Worm (Caenorhabditis elegans) whole organism, L1 larva: ENCODE measurements around the gene F13C5.5.

Experiments used
- C34B4.2 ChIP-seq: sonication (generic microtip); optimal IDR thresholded peaks from 2 replicates; lab custom pipeline; 2017; ENCODE audit warnings: mild to moderate bottlenecking, missing genetic modification characterization, missing compliant biosample characterization
- F16B12.6 ChIP-seq: fragments of 150-350 bp; optimal IDR thresholded peaks from 2 replicates; lab custom pipeline; 2014; ENCODE audit warnings: missing biosample characterization, missing genetic modification characterization
- aha-1 ChIP-seq: fragments of 150-350 bp; optimal IDR thresholded peaks from 2 replicates; lab custom pipeline; 2014; ENCODE audit warnings: missing biosample characterization, missing genetic modification characterization
- alr-1 ChIP-seq: fragments of 200-800 bp; sonication (Bioruptor generic); optimal IDR thresholded peaks from 2 replicates; lab custom pipeline; 2018; ENCODE audit warnings: borderline replicate concordance, mild to moderate bottlenecking, missing genetic modification characterization, missing compliant biosample characterization
- ceh-63 ChIP-seq: fragments of 200-800 bp; sonication (Bioruptor generic); optimal IDR thresholded peaks from 2 replicates; lab custom pipeline; 2018; ENCODE audit warnings: mild to moderate bottlenecking, missing genetic modification characterization, missing compliant biosample characterization
- ceh-90 ChIP-seq: sonication (generic microtip); optimal IDR thresholded peaks from 2 replicates; lab custom pipeline; 2016; ENCODE audit warnings: missing genetic modification characterization, missing compliant biosample characterization
- efl-1 ChIP-seq, 4 experiments: fragments of 150-350 bp; optimal IDR thresholded peaks in 3 of 4; peaks in 1 of 4; 1 replicate in 1 of 4; 2 replicates in 3 of 4; lab custom pipeline; 2014; ENCODE audit warnings: missing biosample characterization in 2 of 4, missing genetic modification characterization in 2 of 4, missing genetic modification reagents in 2 of 4
- egl-27 ChIP-seq, 2 experiments: fragments of 150-350 bp in 1 of 2; sonication (generic microtip); optimal IDR thresholded peaks; 3 replicates each; lab custom pipeline; 2017 to 2018; ENCODE audit warnings: missing biosample characterization in 2 of 2, missing genetic modification characterization in 2 of 2, missing genetic modification reagents in 2 of 2
- elt-2 ChIP-seq: sonication (generic microtip); optimal IDR thresholded peaks from 2 replicates; lab custom pipeline; 2016; ENCODE audit warnings: missing genetic modification characterization, mild to moderate bottlenecking, inconsistent platforms, missing compliant biosample characterization, missing genetic modification reagents
- ets-5 ChIP-seq: fragments of 200-800 bp; sonication (Bioruptor generic); IDR thresholded peaks from 2 replicates; pipeline ENCODE4 v1.3.6; 2022; ENCODE audit warnings: missing genetic modification characterization, missing compliant biosample characterization
- hlh-17 ChIP-seq: fragments of 200-800 bp; sonication (Bioruptor generic); optimal IDR thresholded peaks from 2 replicates; lab custom pipeline; 2018; ENCODE audit warnings: missing genetic modification characterization, mild to moderate bottlenecking, missing compliant biosample characterization, moderate library complexity, borderline replicate concordance
- hpl-2 ChIP-seq: fragments of 150-350 bp; optimal IDR thresholded peaks from 2 replicates; lab custom pipeline; 2014; ENCODE audit warnings: missing biosample characterization, missing genetic modification reagents, missing genetic modification characterization
- lin-14 ChIP-seq: fragments of 200-800 bp; sonication (Bioruptor generic); optimal IDR thresholded peaks from 2 replicates; lab custom pipeline; 2018; ENCODE audit warnings: mild to moderate bottlenecking, missing genetic modification characterization, moderate library complexity, missing compliant biosample characterization
- lin-35 ChIP-seq, 2 experiments: fragments of 150-350 bp; optimal IDR thresholded peaks; 2 replicates each; lab custom pipeline; 2014; ENCODE audit warnings: missing biosample characterization in 2 of 2, missing genetic modification characterization in 2 of 2, missing genetic modification reagents in 2 of 2
- lir-3 ChIP-seq: sonication (generic microtip); optimal IDR thresholded peaks from 2 replicates; lab custom pipeline; 2016; ENCODE audit warnings: mild to moderate bottlenecking, missing genetic modification characterization, moderate library complexity, missing compliant biosample characterization; ENCODE audit not compliant: poor library complexity
- mep-1 ChIP-seq: fragments of 150-350 bp; optimal IDR thresholded peaks from 2 replicates; lab custom pipeline; 2014; ENCODE audit warnings: missing biosample characterization, missing genetic modification characterization
- nhr-11 ChIP-seq: fragments of 150-350 bp; optimal IDR thresholded peaks from 2 replicates; lab custom pipeline; 2014; ENCODE audit warnings: missing biosample characterization, missing genetic modification characterization
- nhr-19 ChIP-seq: fragments of 200-800 bp; sonication (Bioruptor generic); conservative IDR thresholded peaks from 2 replicates; pipeline ENCODE4 v1.3.6; 2022; ENCODE audit warnings: missing genetic modification characterization, missing compliant biosample characterization
- nhr-47 ChIP-seq: sonication (generic microtip); optimal IDR thresholded peaks from 2 replicates; lab custom pipeline; 2016; ENCODE audit warnings: mild to moderate bottlenecking, missing genetic modification characterization, moderate library complexity, missing compliant biosample characterization
- nhr-77 ChIP-seq: fragments of 150-350 bp; optimal IDR thresholded peaks from 2 replicates; lab custom pipeline; 2014; ENCODE audit warnings: missing biosample characterization, missing genetic modification characterization
- nhr-84 ChIP-seq: sonication (generic microtip); optimal IDR thresholded peaks from 2 replicates; lab custom pipeline; 2017; ENCODE audit warnings: missing biosample characterization, missing genetic modification characterization
- nhr-85 ChIP-seq: sonication (generic microtip); peaks from one replicate; lab custom pipeline; 2016; ENCODE audit warnings: missing genetic modification characterization, inconsistent platforms, missing compliant biosample characterization
- nhr-90 ChIP-seq: sonication (generic microtip); optimal IDR thresholded peaks from 2 replicates; lab custom pipeline; 2016; ENCODE audit warnings: mild to moderate bottlenecking, missing genetic modification characterization, missing compliant biosample characterization; ENCODE audit not compliant: poor library complexity
- pax-3 ChIP-seq: fragments of 200-800 bp; sonication (Bioruptor generic); optimal IDR thresholded peaks from 2 replicates; lab custom pipeline; 2018; ENCODE audit warnings: mild to moderate bottlenecking, missing genetic modification characterization, moderate library complexity, missing compliant biosample characterization
- rnt-1 ChIP-seq: sonication (generic microtip); optimal IDR thresholded peaks from 2 replicates; lab custom pipeline; 2016; ENCODE audit warnings: mild to moderate bottlenecking, missing genetic modification characterization, moderate library complexity, missing compliant biosample characterization
- skn-1 ChIP-seq: fragments of 150-350 bp; optimal IDR thresholded peaks from 2 replicates; lab custom pipeline; 2014; ENCODE audit warnings: missing biosample characterization, missing genetic modification characterization
- snu-23 ChIP-seq: sonication (generic microtip); optimal IDR thresholded peaks from 2 replicates; lab custom pipeline; 2016; ENCODE audit warnings: missing genetic modification characterization, missing compliant biosample characterization
- sup-37 ChIP-seq: fragments of 200-800 bp; sonication (Bioruptor generic); optimal IDR thresholded peaks from 2 replicates; lab custom pipeline; 2018; ENCODE audit warnings: mild to moderate bottlenecking, missing genetic modification characterization, missing compliant biosample characterization
- swsn-7 ChIP-seq: sonication (generic microtip); optimal IDR thresholded peaks from 2 replicates; lab custom pipeline; 2016; ENCODE audit warnings: missing genetic modification characterization, missing compliant biosample characterization
- tbx-2 ChIP-seq: sonication (generic microtip); optimal IDR thresholded peaks from 2 replicates; lab custom pipeline; 2016; ENCODE audit warnings: missing genetic modification characterization, missing compliant biosample characterization
- tlp-1 ChIP-seq: fragments of 150-350 bp; optimal IDR thresholded peaks from 2 replicates; lab custom pipeline; 2014; ENCODE audit warnings: missing biosample characterization, missing genetic modification characterization
- unc-30 ChIP-seq: sonication (generic microtip); optimal IDR thresholded peaks from 2 replicates; lab custom pipeline; 2017; ENCODE audit warnings: missing biosample characterization, missing genetic modification characterization
- unc-86 ChIP-seq: sonication (generic microtip); optimal IDR thresholded peaks from 2 replicates; lab custom pipeline; 2016; ENCODE audit warnings: missing genetic modification characterization, missing compliant biosample characterization
- vab-15 ChIP-seq: sonication (generic microtip); optimal IDR thresholded peaks from 2 replicates; lab custom pipeline; 2017; ENCODE audit warnings: missing genotype, mild to moderate bottlenecking, missing genetic modification characterization, missing compliant biosample characterization
- xbp-1 ChIP-seq: sonication (generic microtip); optimal IDR thresholded peaks from 2 replicates; lab custom pipeline; 2016; ENCODE audit warnings: missing genetic modification characterization, missing compliant biosample characterization
- zag-1 ChIP-seq: fragments of 150-350 bp; optimal IDR thresholded peaks from 2 replicates; lab custom pipeline; 2014; ENCODE audit warnings: missing biosample characterization, missing genetic modification characterization
- zip-4 ChIP-seq: fragments of 200-800 bp; sonication (Bioruptor generic); optimal IDR thresholded peaks from 2 replicates; lab custom pipeline; 2018; ENCODE audit warnings: mild to moderate bottlenecking, missing genetic modification characterization, moderate library complexity, missing compliant biosample characterization

Gene F13C5.5

DNA sequence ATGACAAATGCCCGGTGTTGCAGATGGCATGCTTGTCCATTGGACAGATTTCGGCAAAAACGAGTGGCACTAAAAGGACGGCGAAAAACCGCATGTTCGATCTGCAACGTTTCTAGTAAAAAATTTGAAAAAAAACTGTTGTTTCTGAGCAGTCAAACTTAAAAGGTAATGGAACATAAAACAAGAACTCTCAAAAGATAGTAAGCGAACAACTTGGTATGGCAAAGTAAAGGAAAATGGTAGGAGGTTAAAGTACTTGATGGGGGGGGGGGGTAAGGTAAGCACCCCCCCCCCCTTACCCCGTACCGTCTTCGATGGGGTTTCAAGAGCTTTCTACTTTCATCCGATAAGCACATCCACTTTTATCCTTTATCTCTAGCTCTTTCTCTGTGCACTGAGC is at the start of gene F13C5.5:
Gene F13C5.5 (minus strand): TSS at position 101 of the 400 bp plus-strand sequence.
- TF ChIP-seq nhr-77, result peak; percentile 1
- TF ChIP-seq tbx-2 (tag; lab: Kevin White, UChicago), result no peak
- no peak for TF ChIP-seq efl-1 (optimal IDR thresholded peaks at IDR 0.05; lab: Kevin White, UChicago)
- no peak for TF ChIP-seq efl-1 (GFP tag; optimal IDR thresholded peaks at IDR 0.05 in 1 of 2; lab: Kevin White, UChicago)
- TF ChIP-seq F16B12.6, result no peak
- TF ChIP-seq lin-14 (GFP tag; lab: Kevin White, UChicago), result no peak
- no peak for TF ChIP-seq tlp-1 (tag; lab: Kevin White, UChicago)
- no peak for TF ChIP-seq nhr-11 (tag; lab: Kevin White, UChicago)
- no peak for TF ChIP-seq nhr-19 (GFP tag; lab: Robert Waterston, UW)
- TF ChIP-seq, all 84 proteins: peak for 1

ce11 chrX:655884-656283 is 47.6 kb upstream of the F13C5.5 start, which contains the start of gene lpr-7:
Gene lpr-7, plus strand, starts transcription at chrX:656184.
- no peak for TF ChIP-seq lin-35 (GFP tag; optimal IDR thresholded peaks at IDR 0.05; lab: Kevin White, UChicago)
- TF ChIP-seq egl-27 (tag; optimal IDR thresholded peaks at IDR 0.05; lab: Kevin White, UChicago), result no peak
- no peak for TF ChIP-seq sup-37 (GFP tag; lab: Kevin White, UChicago)
- TF ChIP-seq aha-1 (tag; lab: Kevin White, UChicago), result no peak
- no peak for TF ChIP-seq pax-3 (tag; lab: Kevin White, UChicago)
- TF ChIP-seq lin-14 (GFP tag; lab: Kevin White, UChicago), result no peak
- no peak for TF ChIP-seq zag-1 (tag; lab: Kevin White, UChicago)
- TF ChIP-seq rnt-1 (tag; lab: Kevin White, UChicago), result no peak
- no peak for TF ChIP-seq hpl-2 (GFP tag; lab: Kevin White, UChicago)
- TF ChIP-seq alr-1, result no peak

- TF ChIP-seq ets-5 (GFP tag; lab: Robert Waterston, UW) (no peak), lir-3 (tag; lab: Kevin White, UChicago) (no peak), xbp-1 (tag; lab: Kevin White, UChicago) (no peak), sup-37 (GFP tag; lab: Kevin White, UChicago) (no peak), nhr-47 (tag; lab: Kevin White, UChicago) (no peak), mep-1 (tag; lab: Kevin White, UChicago) (no peak), unc-86 (tag; lab: Kevin White, UChicago) (no peak), egl-27 (tag; optimal IDR thresholded peaks at IDR 0.05; lab: Kevin White, UChicago) (no peak), C34B4.2 (tag; lab: Kevin White, UChicago) (no peak), skn-1 (tag; lab: Kevin White, UChicago) (no peak), zip-4 (no peak), hpl-2 (GFP tag; lab: Kevin White, UChicago) (no peak), unc-30 (tag; lab: Kevin White, UChicago) (no peak), snu-23 (GFP tag; lab: Kevin White, UChicago) (no peak), tlp-1 (tag; lab: Kevin White, UChicago) (no peak), hlh-17 (GFP tag; lab: Kevin White, UChicago) (no peak), swsn-7 (tag; lab: Kevin White, UChicago) (no peak), nhr-84 (tag; lab: Kevin White, UChicago) (no peak), nhr-85 (tag; lab: Kevin White, UChicago) (no peak), nhr-19 (GFP tag; lab: Robert Waterston, UW) (no peak)
Observed at ce11 chrX:654804-655203, 46.5 kb upstream of the F13C5.5 start, which contains the start of gene ifc-2. Gene ifc-2, minus strand, starts transcription at chrX:654904.

- TF ChIP-seq nhr-90 (tag; lab: Kevin White, UChicago) (no peak), efl-1 (optimal IDR thresholded peaks at IDR 0.05; lab: Kevin White, UChicago) (no peak), efl-1 (GFP tag; optimal IDR thresholded peaks at IDR 0.05 in 1 of 2; lab: Kevin White, UChicago) (peak in 1 of 2 experiments; percentile 79), ceh-63 (GFP tag; lab: Kevin White, UChicago) (no peak), vab-15 (tag; lab: Kevin White, UChicago) (no peak), ceh-90 (tag; lab: Kevin White, UChicago) (no peak), lin-35 (GFP tag; optimal IDR thresholded peaks at IDR 0.05; lab: Kevin White, UChicago) (peak in 1 of 2 experiments; percentile 24), elt-2 (tag; lab: Kevin White, UChicago) (peak; percentile 42)
Observed at ce11 chrX:651616-652015, 43.3 kb upstream of the F13C5.5 start.
